Worm (Caenorhabditis elegans) whole organism, young adult: Measurements from ENCODE around the gene C01G10.1.

Experiments used
- B0035.1 ChIP-seq: sonication (generic microtip); optimal IDR thresholded peaks from 2 replicates; lab custom pipeline; 2016; ENCODE audit warnings: missing genetic modification characterization, mild to moderate bottlenecking, missing compliant biosample characterization, missing genotype, missing genetic modification reagents
- B0261.1 ChIP-seq: sonication (generic microtip); optimal IDR thresholded peaks from 2 replicates; lab custom pipeline; 2016; ENCODE audit warnings: mild to moderate bottlenecking, missing genetic modification characterization, moderate library complexity, missing compliant biosample characterization
- C17E4.6 ChIP-seq: fragments of 200-800 bp; sonication (Bioruptor generic); IDR thresholded peaks from 2 replicates; pipeline ENCODE4 v1.3.6; 2022; ENCODE audit warnings: missing genetic modification reagents, missing genetic modification characterization, missing compliant biosample characterization
- D2030.7 ChIP-seq: fragments of 200-800 bp; sonication (Bioruptor generic); IDR thresholded peaks from 2 replicates; pipeline ENCODE4 v1.3.6; 2022; ENCODE audit warnings: missing genetic modification reagents, missing genetic modification characterization, missing compliant biosample characterization
- F23B12.7 ChIP-seq: sonication (generic microtip); optimal IDR thresholded peaks from 2 replicates; lab custom pipeline; 2017; ENCODE audit warnings: missing genetic modification characterization, mild to moderate bottlenecking, missing compliant biosample characterization, antibody characterized with exemption, moderate library complexity; ENCODE audit not compliant: insufficient read depth
- F33H1.4 ChIP-seq: fragments of 200-800 bp; sonication (Bioruptor generic); IDR thresholded peaks from 2 replicates; pipeline ENCODE4 v1.3.6; 2022; ENCODE audit warnings: missing genetic modification reagents, missing genetic modification characterization, missing compliant biosample characterization
- F57A8.1 ChIP-seq: fragments of 200-800 bp; sonication (Bioruptor generic); optimal IDR thresholded peaks from 2 replicates; lab custom pipeline; 2018; ENCODE audit warnings: mild to moderate bottlenecking, missing genetic modification characterization, moderate library complexity, missing compliant biosample characterization
- F57C9.4 ChIP-seq: sonication (generic microtip); optimal IDR thresholded peaks from 2 replicates; lab custom pipeline; 2017; ENCODE audit warnings: mild to moderate bottlenecking, missing genetic modification characterization, missing compliant biosample characterization
- K12H6.12 ChIP-seq: fragments of 200-800 bp; sonication (Bioruptor generic); optimal IDR thresholded peaks from 2 replicates; lab custom pipeline; 2018; ENCODE audit warnings: mild to moderate bottlenecking, missing genetic modification characterization, missing compliant biosample characterization
- Y53G8AR.9 ChIP-seq: fragments of 200-800 bp; sonication (Bioruptor generic); conservative IDR thresholded peaks from 2 replicates; pipeline ENCODE4 v1.3.6; 2022; ENCODE audit warnings: missing genetic modification reagents, missing genetic modification characterization, missing compliant biosample characterization
- Y67H2A.10 ChIP-seq: fragments of 200-800 bp; sonication (Bioruptor generic); conservative IDR thresholded peaks from 2 replicates; pipeline ENCODE4 v1.3.6; 2022; ENCODE audit warnings: missing genetic modification reagents, missing genetic modification characterization, missing compliant biosample characterization
- ama-1 ChIP-seq, 3 experiments: fragments of 150-350 bp in 1 of 3; sonication (generic microtip) in 2 of 3; optimal IDR thresholded peaks; 2 replicates each; lab custom pipeline; 2014 to 2018; ENCODE audit warnings: missing biosample characterization in 2 of 3, missing genetic modification characterization in 2 of 3, missing genetic modification reagents in 2 of 3
- athp-1 ChIP-seq: sonication (generic microtip); optimal IDR thresholded peaks from 2 replicates; lab custom pipeline; 2017; ENCODE audit warnings: mild to moderate bottlenecking, missing genetic modification characterization, missing compliant biosample characterization
- attf-5 ChIP-seq: fragments of 200-800 bp; sonication (Bioruptor generic); optimal IDR thresholded peaks from 2 replicates; lab custom pipeline; 2018; ENCODE audit warnings: mild to moderate bottlenecking, missing genetic modification characterization, missing compliant biosample characterization
- attf-6 ChIP-seq: fragments of 200-800 bp; sonication (Bioruptor generic); IDR thresholded peaks from 2 replicates; pipeline ENCODE4 v1.3.6; 2022; ENCODE audit warnings: missing genetic modification reagents, missing genetic modification characterization, missing compliant biosample characterization
- cebp-1 ChIP-seq, 2 experiments: fragments of 200-800 bp in 1 of 2; sonication (Bioruptor generic) in 1 of 2; sonication (generic microtip) in 1 of 2; IDR thresholded peaks in 1 of 2; optimal IDR thresholded peaks in 1 of 2; 2 replicates each; pipeline versions ENCODE4 v1.3.6 to Lab custom; 2017 to 2022; ENCODE audit warnings: missing compliant biosample characterization in 2 of 2, missing genetic modification characterization in 2 of 2, mild to moderate bottlenecking in 1 of 2, missing genetic modification reagents in 1 of 2, moderate library complexity in 1 of 2
- cebp-2 ChIP-seq: fragments of 200-800 bp; sonication (Bioruptor generic); IDR thresholded peaks from 2 replicates; pipeline ENCODE4 v1.3.6; 2022; ENCODE audit warnings: missing genetic modification characterization, missing compliant biosample characterization
- ceh-100 ChIP-seq: fragments of 200-800 bp; sonication (Bioruptor generic); IDR thresholded peaks from 2 replicates; pipeline ENCODE4 v1.3.6; 2022; ENCODE audit warnings: missing genetic modification reagents, missing genetic modification characterization, missing compliant biosample characterization
- ceh-27 ChIP-seq: fragments of 200-800 bp; sonication (Bioruptor generic); optimal IDR thresholded peaks from 2 replicates; lab custom pipeline; 2018; ENCODE audit warnings: mild to moderate bottlenecking, missing genetic modification characterization, moderate library complexity, missing compliant biosample characterization
- ceh-58 ChIP-seq: fragments of 200-800 bp; sonication (Bioruptor generic); IDR thresholded peaks from 2 replicates; pipeline ENCODE4 v1.3.6; 2022; ENCODE audit warnings: missing genetic modification characterization, missing compliant biosample characterization
- die-1 ChIP-seq: sonication (generic microtip); optimal IDR thresholded peaks from 2 replicates; lab custom pipeline; 2016; ENCODE audit warnings: missing genotype, mild to moderate bottlenecking, missing genetic modification characterization, missing compliant biosample characterization
- dox-1 ChIP-seq: fragments of 200-800 bp; sonication (Bioruptor generic); IDR thresholded peaks from 2 replicates; pipeline ENCODE4 v1.3.6; 2022; ENCODE audit warnings: missing genetic modification reagents, missing genetic modification characterization, missing compliant biosample characterization
- dpff-1 ChIP-seq: sonication (generic microtip); optimal IDR thresholded peaks from 2 replicates; lab custom pipeline; 2017; ENCODE audit warnings: mild to moderate bottlenecking, missing genetic modification characterization, missing compliant biosample characterization
- gei-17 ChIP-seq: fragments of 200-800 bp; sonication (Bioruptor generic); optimal IDR thresholded peaks from 2 replicates; lab custom pipeline; 2018; ENCODE audit warnings: mild to moderate bottlenecking, missing genetic modification characterization, missing compliant biosample characterization
- hmg-1.2 ChIP-seq: fragments of 200-800 bp; sonication (Bioruptor generic); IDR thresholded peaks from 2 replicates; pipeline ENCODE4 v1.3.6; 2022; ENCODE audit warnings: missing genetic modification reagents, missing genetic modification characterization, missing compliant biosample characterization
- lin-35 ChIP-seq, 3 experiments: fragments of 150-350 bp in 2 of 3; sonication (generic microtip) in 1 of 3; optimal IDR thresholded peaks; 2 replicates each; lab custom pipeline; 2014 to 2018; ENCODE audit warnings: missing biosample characterization in 3 of 3, missing genetic modification characterization in 3 of 3, missing genetic modification reagents in 3 of 3
- lin-54 ChIP-seq: fragments of 200-800 bp; sonication (Bioruptor generic); optimal IDR thresholded peaks from 2 replicates; lab custom pipeline; 2018; ENCODE audit warnings: mild to moderate bottlenecking, missing genetic modification characterization, missing compliant biosample characterization
- madf-10 ChIP-seq: sonication (generic microtip); optimal IDR thresholded peaks from 2 replicates; lab custom pipeline; 2016; ENCODE audit warnings: mild to moderate bottlenecking, missing genetic modification characterization, missing compliant biosample characterization
- madf-6 ChIP-seq: fragments of 200-800 bp; sonication (Bioruptor generic); IDR thresholded peaks from 2 replicates; pipeline ENCODE4 v1.3.6; 2022; ENCODE audit warnings: missing genetic modification reagents, missing genetic modification characterization, missing compliant biosample characterization
- mcd-1 ChIP-seq: fragments of 200-800 bp; sonication (Bioruptor generic); IDR thresholded peaks from 2 replicates; pipeline ENCODE4 v1.3.6; 2022; ENCODE audit warnings: missing genetic modification reagents, missing genetic modification characterization, missing compliant biosample characterization
- nhr-80 ChIP-seq: sonication (generic microtip); optimal IDR thresholded peaks from 2 replicates; lab custom pipeline; 2016; ENCODE audit warnings: missing genetic modification characterization, missing compliant biosample characterization
- pbrm-1 ChIP-seq: fragments of 200-800 bp; sonication (Bioruptor generic); IDR thresholded peaks from 2 replicates; pipeline ENCODE4 v1.3.6; 2022; ENCODE audit warnings: missing genetic modification reagents, missing genetic modification characterization, missing compliant biosample characterization
- pha-4 ChIP-seq: fragments of 150-350 bp; sonication (generic microtip); optimal IDR thresholded peaks from 2 replicates; lab custom pipeline; 2014; ENCODE audit warnings: missing biosample characterization, missing genetic modification reagents, missing genetic modification characterization
- snpc-4 ChIP-seq, 5 experiments: fragments of 150-350 bp in 1 of 5; sonication (generic microtip) in 4 of 5; optimal IDR thresholded peaks; 2 replicates each; lab custom pipeline; 2014 to 2018; ENCODE audit warnings: missing genetic modification characterization in 5 of 5, missing biosample characterization in 3 of 5, antibody characterized with exemption in 2 of 5, mild to moderate bottlenecking in 2 of 5, missing compliant biosample characterization in 2 of 5, missing genotype in 2 of 5, moderate library complexity in 2 of 5, missing genetic modification reagents in 1 of 5
- unc-130 ChIP-seq: sonication (generic microtip); optimal IDR thresholded peaks from 2 replicates; lab custom pipeline; 2016; ENCODE audit warnings: missing genetic modification reagents, missing genetic modification characterization, missing compliant biosample characterization
- zim-3 ChIP-seq: sonication (generic microtip); optimal IDR thresholded peaks from 2 replicates; lab custom pipeline; 2017; ENCODE audit warnings: mild to moderate bottlenecking, missing genetic modification characterization, moderate library complexity, missing compliant biosample characterization
- ztf-22 ChIP-seq: fragments of 200-800 bp; sonication (Bioruptor generic); optimal IDR thresholded peaks from 2 replicates; lab custom pipeline; 2018; ENCODE audit warnings: mild to moderate bottlenecking, missing genetic modification characterization, moderate library complexity, missing compliant biosample characterization
- ztf-6 ChIP-seq: fragments of 200-800 bp; sonication (Bioruptor generic); IDR thresholded peaks from 2 replicates; pipeline ENCODE4 v1.3.6; 2022; ENCODE audit warnings: missing genetic modification reagents, missing genetic modification characterization, missing compliant biosample characterization

C01G10.1 gene

ce11 chrV:15139811-15140210, 40.3 kb downstream of the C01G10.1 start:
- TF ChIP-seq B0261.1 (tag; lab: Kevin White, UChicago) (no peak), nhr-80 (tag; lab: Kevin White, UChicago) (peak; percentile 3)

- TF ChIP-seq F57C9.4 (tag; lab: Kevin White, UChicago): no peak
- no peak for TF ChIP-seq athp-1 (tag; lab: Kevin White, UChicago)
- no peak for TF ChIP-seq lin-35 (GFP tag; optimal IDR thresholded peaks at IDR 0.05; lab: Kevin White, UChicago)
- no peak for TF ChIP-seq Y67H2A.10
- TF ChIP-seq dpff-1: no peak
- TF ChIP-seq B0035.1: no peak
- no peak for TF ChIP-seq F57A8.1 (GFP tag; lab: Kevin White, UChicago)
- no peak for TF ChIP-seq madf-10 (tag; lab: Kevin White, UChicago)
- no peak for TF ChIP-seq F33H1.4
- TF ChIP-seq ztf-22 (GFP tag; lab: Kevin White, UChicago): no peak
- TF ChIP-seq F23B12.7: no peak
- TF ChIP-seq ceh-58: no peak
- TF ChIP-seq cebp-2: no peak
- no peak for TF ChIP-seq pha-4 (tag; lab: Kevin White, UChicago)
- no peak for TF ChIP-seq K12H6.12 (tag; lab: Kevin White, UChicago)
- TF ChIP-seq zim-3 (tag; lab: Kevin White, UChicago): no peak
- TF ChIP-seq cebp-1 (GFP tag; IDR thresholded peaks at IDR 0.05; lab: Robert Waterston, UW): no peak
- no peak for TF ChIP-seq cebp-1 (tag; optimal IDR thresholded peaks at IDR 0.05; lab: Kevin White, UChicago)
- TF ChIP-seq ama-1 (optimal IDR thresholded peaks at IDR 0.05; lab: Kevin White, UChicago): no peak
- TF ChIP-seq ama-1 (GFP tag; optimal IDR thresholded peaks at IDR 0.05; lab: Kevin White, UChicago): no peak
- no peak for TF ChIP-seq dox-1 (GFP tag; lab: Robert Waterston, UW)
- TF ChIP-seq gei-17 (GFP tag; lab: Kevin White, UChicago): no peak
Measured at ce11 chrV:15140247-15140646, 40.7 kb downstream of the C01G10.1 start, which contains the start of gene K08F9.3. TSS of gene K08F9.3 (plus strand) at chrV:15140547.

ce11 chrV:15143285-15143684, 43.7 kb downstream of the C01G10.1 start, which contains the start of gene K08F9.1:
TSS of gene K08F9.1 (minus strand) at chrV:15143385.
- TF ChIP-seq unc-130 (no peak), D2030.7 (no peak)

- TF ChIP-seq ceh-27 (GFP tag; lab: Kevin White, UChicago): no peak
- TF ChIP-seq attf-5: peak; percentile 1
- TF ChIP-seq Y53G8AR.9 (GFP tag; lab: Robert Waterston, UW): no peak
- TF ChIP-seq nhr-80 (tag; lab: Kevin White, UChicago): no peak
- no peak for TF ChIP-seq madf-6 (GFP tag; lab: Robert Waterston, UW)
- no peak for TF ChIP-seq C17E4.6
- no peak for TF ChIP-seq attf-6 (GFP tag; lab: Robert Waterston, UW)
- TF ChIP-seq lin-54: peak; percentile 8
- no peak for TF ChIP-seq snpc-4 (GFP tag; optimal IDR thresholded peaks at IDR 0.05; lab: Kevin White, UChicago)
- TF ChIP-seq snpc-4 (tag; optimal IDR thresholded peaks at IDR 0.05; lab: Kevin White, UChicago): peak in 1 of 4 experiments; percentile 7
- peak; percentile 92 for TF ChIP-seq hmg-1.2 (GFP tag; lab: Robert Waterston, UW)
- TF ChIP-seq die-1 (tag; lab: Kevin White, UChicago): no peak
- TF ChIP-seq pbrm-1 (GFP tag; lab: Robert Waterston, UW): no peak
- TF ChIP-seq ceh-100: peak; percentile 88
- TF ChIP-seq ztf-6 (GFP tag; lab: Robert Waterston, UW): no peak
- TF ChIP-seq mcd-1 (GFP tag; lab: Robert Waterston, UW): peak; percentile 86
Measured at ce11 chrV:15143798-15144197, 44.3 kb downstream of the C01G10.1 start, which contains the start of gene K08F9.4. TSS of gene K08F9.4 (plus strand) at chrV:15144019.
